Worm (Caenorhabditis elegans): ENCODE data around the gene fbxa-215.

ce11 chrIV:13696900-13697299 lies 30.2 kb upstream of the fbxa-215 start:
- TF ChIP-seq snpc-4 (tag; optimal IDR thresholded peaks at IDR 0.05) = no peak
- no peak for TF ChIP-seq unc-130 (GFP tag; optimal IDR thresholded peaks at IDR 0.05)
- TF ChIP-seq F44E2.7 (GFP tag; IDR thresholded peaks at IDR 0.05) = no peak
- no peak for TF ChIP-seq nhr-28 (tag; optimal IDR thresholded peaks at IDR 0.05)
- TF ChIP-seq pha-4 (GFP tag; IDR thresholded peaks at IDR 0.05) = no peak
- no peak for TF ChIP-seq pha-4 (tag; optimal IDR thresholded peaks at IDR 0.05)
- no peak for TF ChIP-seq dmd-8 (GFP tag; IDR thresholded peaks at IDR 0.05)
- TF ChIP-seq skn-1 (tag; optimal IDR thresholded peaks at IDR 0.05) = no peak
- no peak for TF ChIP-seq nhr-48 (tag; optimal IDR thresholded peaks at IDR 0.05)
- TF ChIP-seq aly-2 (tag; optimal IDR thresholded peaks at IDR 0.05) = no peak
- no peak for TF ChIP-seq nhr-76 (tag; optimal IDR thresholded peaks at IDR 0.05)
- no peak for TF ChIP-seq nhr-41 (GFP tag; IDR thresholded peaks at IDR 0.05)
